Worm (Caenorhabditis elegans) whole organism, mixed stage, embryonic: Measurements from ENCODE around the gene F40G9.19.

Experiments used
- bed-3 ChIP-seq: fragments of 200-800 bp; sonication (Bioruptor generic); optimal IDR thresholded peaks from 3 replicates; lab custom pipeline; 2018; ENCODE audit warnings: mild to moderate bottlenecking, missing genetic modification characterization, moderate library complexity, missing compliant biosample characterization
- blmp-1 ChIP-seq: fragments of 150-350 bp; optimal IDR thresholded peaks from 2 replicates; lab custom pipeline; 2014; ENCODE audit warnings: missing biosample characterization, missing genetic modification characterization
- ceh-43 ChIP-seq: fragments of 200-800 bp; sonication (Bioruptor generic); optimal IDR thresholded peaks from 2 replicates; lab custom pipeline; 2018; ENCODE audit warnings: mild to moderate bottlenecking, missing genetic modification characterization, moderate library complexity, missing compliant biosample characterization
- cnd-1 ChIP-seq: fragments of 200-800 bp; sonication (Bioruptor generic); optimal IDR thresholded peaks from 2 replicates; lab custom pipeline; 2018; ENCODE audit warnings: mild to moderate bottlenecking, missing genetic modification characterization, missing compliant biosample characterization
- drap-1 ChIP-seq: fragments of 200-800 bp; sonication (Bioruptor generic); optimal IDR thresholded peaks from 3 replicates; lab custom pipeline; 2018; ENCODE audit warnings: mild to moderate bottlenecking, missing genetic modification characterization, missing compliant biosample characterization
- elt-1 ChIP-seq: sonication (generic microtip); optimal IDR thresholded peaks from 2 replicates; lab custom pipeline; 2017; ENCODE audit warnings: missing genetic modification characterization, mild to moderate bottlenecking, missing compliant biosample characterization, antibody characterized with exemption, moderate library complexity, borderline replicate concordance; ENCODE audit not compliant: insufficient read depth
- elt-3 ChIP-seq: fragments of 150-350 bp; optimal IDR thresholded peaks from 2 replicates; lab custom pipeline; 2014; ENCODE audit warnings: missing biosample characterization, missing genetic modification characterization
- flh-1 ChIP-seq: fragments of 200-800 bp; sonication (Bioruptor generic); optimal IDR thresholded peaks from 2 replicates; lab custom pipeline; 2018; ENCODE audit warnings: mild to moderate bottlenecking, missing genetic modification characterization, moderate library complexity, missing compliant biosample characterization
- ham-2 ChIP-seq: fragments of 200-800 bp; sonication (Bioruptor generic); optimal IDR thresholded peaks from 2 replicates; lab custom pipeline; 2018; ENCODE audit warnings: mild to moderate bottlenecking, missing genetic modification characterization, missing compliant biosample characterization
- lin-13 ChIP-seq: fragments of 150-350 bp; optimal IDR thresholded peaks from 2 replicates; lab custom pipeline; 2014; ENCODE audit warnings: missing biosample characterization, missing genetic modification characterization
- lin-32 ChIP-seq: fragments of 200-800 bp; sonication (Bioruptor generic); optimal IDR thresholded peaks from 2 replicates; lab custom pipeline; 2018; ENCODE audit warnings: mild to moderate bottlenecking, missing genetic modification characterization, missing compliant biosample characterization
- lsy-2 ChIP-seq: fragments of 150-350 bp; optimal IDR thresholded peaks from 2 replicates; lab custom pipeline; 2014; ENCODE audit warnings: missing biosample characterization, missing genetic modification characterization
- mab-5 ChIP-seq: fragments of 150-350 bp; optimal IDR thresholded peaks from 2 replicates; lab custom pipeline; 2014; ENCODE audit warnings: missing biosample characterization, missing genetic modification characterization
- mep-1 ChIP-seq: fragments of 150-350 bp; optimal IDR thresholded peaks from 2 replicates; lab custom pipeline; 2017; ENCODE audit warnings: missing biosample characterization, missing genetic modification reagents, missing genetic modification characterization, inconsistent platforms
- mls-2 ChIP-seq: sonication (generic microtip); optimal IDR thresholded peaks from 2 replicates; lab custom pipeline; 2016; ENCODE audit warnings: mild to moderate bottlenecking, missing genetic modification characterization, moderate library complexity, missing compliant biosample characterization
- nhr-12 ChIP-seq: fragments of 150-350 bp; optimal IDR thresholded peaks from 2 replicates; lab custom pipeline; 2014; ENCODE audit warnings: missing biosample characterization, missing genetic modification characterization
- nhr-2 ChIP-seq: fragments of 150-350 bp; optimal IDR thresholded peaks from 2 replicates; lab custom pipeline; 2014; ENCODE audit warnings: missing biosample characterization, missing genetic modification characterization
- nhr-28 ChIP-seq: fragments of 150-350 bp; optimal IDR thresholded peaks from 2 replicates; lab custom pipeline; 2014; ENCODE audit warnings: missing biosample characterization, missing genetic modification characterization
- pha-4 ChIP-seq: fragments of 150-350 bp; optimal IDR thresholded peaks from 2 replicates; lab custom pipeline; 2018; ENCODE audit warnings: missing biosample characterization, missing genetic modification reagents, missing genetic modification characterization
- snpc-4 ChIP-seq: fragments of 150-350 bp; optimal IDR thresholded peaks from 2 replicates; lab custom pipeline; 2014; ENCODE audit warnings: missing biosample characterization, missing genetic modification characterization
- sptf-1 ChIP-seq: sonication (generic microtip); optimal IDR thresholded peaks from 2 replicates; lab custom pipeline; 2017; ENCODE audit warnings: mild to moderate bottlenecking, missing genetic modification characterization, moderate library complexity, missing compliant biosample characterization
- tbx-8 ChIP-seq: fragments of 200-800 bp; sonication (Bioruptor generic); optimal IDR thresholded peaks from 2 replicates; lab custom pipeline; 2018; ENCODE audit warnings: mild to moderate bottlenecking, missing genetic modification characterization, moderate library complexity, missing compliant biosample characterization
- unc-120 ChIP-seq: sonication (generic microtip); optimal IDR thresholded peaks from 2 replicates; lab custom pipeline; 2017; ENCODE audit warnings: missing genetic modification characterization, missing compliant biosample characterization; ENCODE audit not compliant: poor library complexity, severe bottlenecking
- zip-8 ChIP-seq: fragments of 150-350 bp; optimal IDR thresholded peaks from 2 replicates; lab custom pipeline; 2014; ENCODE audit warnings: missing biosample characterization, missing genetic modification characterization
- ztf-11 ChIP-seq: fragments of 150-350 bp; optimal IDR thresholded peaks from 2 replicates; lab custom pipeline; 2014; ENCODE audit warnings: missing biosample characterization, missing genetic modification characterization

F40G9.19 gene

ce11 chrIII:169478-169877 lies 4.1 kb upstream of the F40G9.19 start, which contains the start of gene F40G9.18:
TSS of gene F40G9.18 (minus strand) at chrIII:169578.
- TF ChIP-seq drap-1, result no peak
- no peak for TF ChIP-seq ham-2 (GFP tag; lab: Kevin White, UChicago)
- TF ChIP-seq elt-3, result no peak
- TF ChIP-seq pha-4, result no peak
- TF ChIP-seq blmp-1, result no peak
- TF ChIP-seq flh-1 (GFP tag; lab: Kevin White, UChicago), result no peak

- no peak for TF ChIP-seq tbx-8 (GFP tag; lab: Kevin White, UChicago)
- TF ChIP-seq drap-1, result no peak
- no peak for TF ChIP-seq elt-3
- TF ChIP-seq lsy-2 (tag; lab: Kevin White, UChicago), result no peak
- no peak for TF ChIP-seq sptf-1 (tag; lab: Kevin White, UChicago)
- no peak for TF ChIP-seq pha-4
- no peak for TF ChIP-seq lin-13 (tag; lab: Kevin White, UChicago)
- no peak for TF ChIP-seq nhr-12 (tag; lab: Kevin White, UChicago)
- TF ChIP-seq flh-1 (GFP tag; lab: Kevin White, UChicago), result no peak
- no peak for TF ChIP-seq unc-120 (tag; lab: Kevin White, UChicago)
- TF ChIP-seq bed-3, result no peak
Observed at ce11 chrIII:171617-172016, 2.0 kb upstream of the F40G9.19 start, which contains the start of the genes F40G9.9 and F40G9.12. TSS of gene F40G9.9 (minus strand) at chrIII:171717. TSS of gene F40G9.12 (plus strand) at chrIII:171847.

ce11 chrIII:175733-176132 lies 2.1 kb downstream of the F40G9.19 start, which contains the start of gene clec-148:
TSS of gene clec-148 (minus strand) at chrIII:175833.
- no peak for TF ChIP-seq nhr-2 (tag; lab: Kevin White, UChicago)

ce11 chrIII:177715-178114 lies 4.1 kb downstream of the F40G9.19 start, which contains the start of gene F40G9.14:
TSS of gene F40G9.14 (minus strand) at chrIII:177815.
- TF ChIP-seq lin-13 (tag; lab: Kevin White, UChicago) (no peak), nhr-28 (tag; lab: Kevin White, UChicago) (no peak), elt-3 (no peak)

- no peak for TF ChIP-seq elt-1 (tag; lab: Kevin White, UChicago)
- no peak for TF ChIP-seq nhr-12 (tag; lab: Kevin White, UChicago)
- TF ChIP-seq sptf-1 (tag; lab: Kevin White, UChicago), result no peak
- TF ChIP-seq tbx-8 (GFP tag; lab: Kevin White, UChicago), result peak; percentile 23
- no peak for TF ChIP-seq lin-32 (GFP tag; lab: Kevin White, UChicago)
- TF ChIP-seq snpc-4 (tag; lab: Kevin White, UChicago), result no peak
Observed at ce11 chrIII:178126-178525, 4.5 kb downstream of the F40G9.19 start.

- TF ChIP-seq elt-1 (tag; lab: Kevin White, UChicago) (no peak), nhr-2 (tag; lab: Kevin White, UChicago) (peak; percentile 32), bed-3 (no peak), cnd-1 (peak; percentile 60), zip-8 (tag; lab: Kevin White, UChicago) (peak; percentile 67), mls-2 (tag; lab: Kevin White, UChicago) (peak; percentile 38), tbx-8 (GFP tag; lab: Kevin White, UChicago) (no peak)
Observed at ce11 chrIII:179123-179592, 5.6 kb downstream of the F40G9.19 start, which contains the start of gene F40G9.6. TSS of gene F40G9.6 (plus strand) at chrIII:179542.

ce11 chrIII:180963-181362 lies 7.4 kb downstream of the F40G9.19 start, which contains the start of gene F40G9.5:
TSS of gene F40G9.5 (plus strand) at chrIII:181263.
- TF ChIP-seq cnd-1 (no peak), unc-120 (tag; lab: Kevin White, UChicago) (no peak), lsy-2 (tag; lab: Kevin White, UChicago) (no peak), mls-2 (tag; lab: Kevin White, UChicago) (no peak), nhr-12 (tag; lab: Kevin White, UChicago) (no peak), ceh-43 (GFP tag; lab: Kevin White, UChicago) (no peak), tbx-8 (GFP tag; lab: Kevin White, UChicago) (no peak), lin-32 (GFP tag; lab: Kevin White, UChicago) (no peak), mab-5 (tag; lab: Kevin White, UChicago) (no peak), elt-3 (no peak), ztf-11 (tag; lab: Kevin White, UChicago) (no peak), mep-1 (no peak), pha-4 (no peak)
- TF ChIP-seq, all 35 proteins: peak for 0
